Worm (Caenorhabditis elegans): ENCODE results near the gene C56E6.7.

Gene C56E6.7

ce11 chrII:6489711-6490184 is 26.6 kb upstream of the C56E6.7 start, which contains the start of the genes snr-3 and rsp-5:
Gene snr-3, minus strand, starts transcription at chrII:6489761.
Gene rsp-5, plus strand, starts transcription at chrII:6490165.
- TF ChIP-seq pqm-1 (tag; optimal IDR thresholded peaks at IDR 0.05), result no peak
- no peak for TF ChIP-seq lir-3 (tag; optimal IDR thresholded peaks at IDR 0.05; ENCODE audit: poor library complexity)
- peak; percentile 15 for TF ChIP-seq ama-1 (optimal IDR thresholded peaks at IDR 0.05)
- no peak for TF ChIP-seq C34B4.2 (tag; optimal IDR thresholded peaks at IDR 0.05)
- peak; percentile 67 for TF ChIP-seq lin-13 (GFP tag; optimal IDR thresholded peaks at IDR 0.05)
- peak; percentile 51 for TF ChIP-seq nhr-90 (tag; optimal IDR thresholded peaks at IDR 0.05; ENCODE audit: poor library complexity)
- no peak for TF ChIP-seq unc-98 (GFP tag; IDR thresholded peaks at IDR 0.05)
- peak; percentile 33 for TF ChIP-seq jun-1 (tag; optimal IDR thresholded peaks at IDR 0.05)
- peak; percentile 74 for TF ChIP-seq nhr-19 (GFP tag; conservative IDR thresholded peaks at IDR 0.05)
- TF ChIP-seq dpl-1 (GFP tag; optimal IDR thresholded peaks at IDR 0.05), result peak; percentile 71 to 86 (median 80)
- TF ChIP-seq ztf-4 (tag; optimal IDR thresholded peaks at IDR 0.05), result no peak
- no peak for TF ChIP-seq zip-4 (GFP tag; optimal IDR thresholded peaks at IDR 0.05)
- no peak for TF ChIP-seq sup-37 (GFP tag; optimal IDR thresholded peaks at IDR 0.05)
- no peak for TF ChIP-seq mab-9 (GFP tag; IDR thresholded peaks at IDR 0.05)
- TF ChIP-seq mep-1 (tag; optimal IDR thresholded peaks at IDR 0.05), result peak; percentile 61
- TF ChIP-seq snu-23 (GFP tag; optimal IDR thresholded peaks at IDR 0.05), result peak; percentile 70
- peak; percentile 19 for TF ChIP-seq fkh-10 (GFP tag; optimal IDR thresholded peaks at IDR 0.05)
- no peak for TF ChIP-seq egl-13 (tag; optimal IDR thresholded peaks at IDR 0.05)
- TF ChIP-seq unc-86 (tag; optimal IDR thresholded peaks at IDR 0.05), result peak; percentile 15
- TF ChIP-seq ceh-88 (GFP tag; IDR thresholded peaks at IDR 0.05), result no peak
- no peak for TF ChIP-seq unc-130 (tag; optimal IDR thresholded peaks at IDR 0.05)
- TF ChIP-seq F16B12.6 (tag; optimal IDR thresholded peaks at IDR 0.05), result peak; percentile 33
- TF ChIP-seq tlp-1 (tag; optimal IDR thresholded peaks at IDR 0.05), result no peak
- peak; percentile 77 for TF ChIP-seq blmp-1 (tag; optimal IDR thresholded peaks at IDR 0.05)
- peak; percentile 43; the same call in 1 of the 2 replicates for TF ChIP-seq grh-1 (GFP tag; IDR thresholded peaks at IDR 0.05)
- TF ChIP-seq nhr-28 (tag; optimal IDR thresholded peaks at IDR 0.05), result no peak
- TF ChIP-seq lsy-2 (tag; optimal IDR thresholded peaks at IDR 0.05), result peak; percentile 98 to 99
- TF ChIP-seq ceh-8 (GFP tag; optimal IDR thresholded peaks at IDR 0.05), result no peak
- TF ChIP-seq rnt-1 (tag; optimal IDR thresholded peaks at IDR 0.05), result peak; percentile 73
- peak; percentile 70 for TF ChIP-seq lin-15B (tag; optimal IDR thresholded peaks at IDR 0.05)
- TF ChIP-seq ceh-82 (tag; optimal IDR thresholded peaks at IDR 0.05), result peak; percentile 38 to 68 (median 63)
- peak; percentile 60 for TF ChIP-seq dsc-1 (tag; optimal IDR thresholded peaks at IDR 0.05)
- no peak for TF ChIP-seq nhr-12 (tag; optimal IDR thresholded peaks at IDR 0.05)
- peak; percentile 22 for TF ChIP-seq irx-1 (tag; optimal IDR thresholded peaks at IDR 0.05)
- TF ChIP-seq nhr-77 (tag; optimal IDR thresholded peaks at IDR 0.05), result peak; percentile 68
- no peak for TF ChIP-seq pag-3 (tag; optimal IDR thresholded peaks at IDR 0.05; ENCODE audit: borderline replicate concordance, insufficient read depth)
- TF ChIP-seq tbx-2 (tag; optimal IDR thresholded peaks at IDR 0.05), result peak; percentile 51
- TF ChIP-seq fos-1 (tag; optimal IDR thresholded peaks at IDR 0.05), result no peak
- no peak for TF ChIP-seq unc-30 (tag; optimal IDR thresholded peaks at IDR 0.05)
- peak; percentile 84 for TF ChIP-seq nhr-85 (tag)
- peak; percentile 63 for TF ChIP-seq nhr-20 (tag; optimal IDR thresholded peaks at IDR 0.05)
- peak; percentile 71 for TF ChIP-seq nhr-47 (tag; optimal IDR thresholded peaks at IDR 0.05)
- TF ChIP-seq ceh-63 (GFP tag; optimal IDR thresholded peaks at IDR 0.05), result no peak
- TF ChIP-seq fkh-8 (tag; optimal IDR thresholded peaks at IDR 0.05), result peak; percentile 46
- TF ChIP-seq hlh-17 (GFP tag; optimal IDR thresholded peaks at IDR 0.05; ENCODE audit: borderline replicate concordance), result no peak
- TF ChIP-seq pax-3 (tag; optimal IDR thresholded peaks at IDR 0.05), result no peak
- TF ChIP-seq aly-2 (tag; optimal IDR thresholded peaks at IDR 0.05), result no peak
- no peak for TF ChIP-seq sox-4 (tag; optimal IDR thresholded peaks at IDR 0.05)
- peak in 1 of 2 experiments; percentile 32 for TF ChIP-seq ztf-11 (tag; optimal IDR thresholded peaks at IDR 0.05)
- TF ChIP-seq nhr-237 (tag; optimal IDR thresholded peaks at IDR 0.05), result no peak
- no peak for TF ChIP-seq lin-39 (tag; optimal IDR thresholded peaks at IDR 0.05)
- no peak for TF ChIP-seq efl-3 (GFP tag; optimal IDR thresholded peaks at IDR 0.05)
- peak; percentile 51 for TF ChIP-seq isw-1 (GFP tag; IDR thresholded peaks at IDR 0.05)
